Fruit fly (Drosophila melanogaster) whole organism, embryonic: ENCODE data around the gene Acp76A.
A peak's percentile ranks its signal among the peaks of the same experiment; 100 is the strongest.

Experiments
- Abd-B ChIP-seq: fragments of 200-800 bp; sonication (Bioruptor generic); optimal IDR thresholded peaks from 2 replicates; lab custom pipeline; 2018; ENCODE audit warnings: missing biosample characterization, mild to moderate bottlenecking, missing genetic modification characterization, moderate library complexity
- Atf-2 ChIP-seq: fragments of 200-800 bp; sonication (Bioruptor generic); optimal IDR thresholded peaks from 2 replicates; lab custom pipeline; 2016; ENCODE audit warnings: missing biosample characterization, missing genetic modification characterization
- BEAF-32 ChIP-seq: fragments of 200-800 bp; sonication (Bioruptor generic); optimal IDR thresholded peaks from 3 replicates; lab custom pipeline; 2017; ENCODE audit warnings: missing biosample characterization, missing genetic modification characterization, mild to moderate bottlenecking, moderate library complexity, missing genetic modification reagents
- CG10366 ChIP-seq: fragments of 200-800 bp; sonication (Bioruptor generic); IDR thresholded peaks from 2 replicates; pipeline ENCODE4 v1.3.6; 2022; ENCODE audit warnings: missing biosample characterization, missing genetic modification characterization
- CG11504 ChIP-seq: fragments of 200-800 bp; sonication (Bioruptor generic); optimal IDR thresholded peaks from 3 replicates; lab custom pipeline; 2019; ENCODE audit warnings: missing biosample characterization, mild to moderate bottlenecking, missing genetic modification characterization, moderate library complexity
- CG12769 ChIP-seq: fragments of 200-800 bp; sonication (Bioruptor generic); optimal IDR thresholded peaks from 2 replicates; lab custom pipeline; 2019; ENCODE audit warnings: missing biosample characterization, mild to moderate bottlenecking, missing genetic modification characterization, moderate library complexity
- CG13424 ChIP-seq: fragments of 200-800 bp; sonication (Bioruptor generic); optimal IDR thresholded peaks from 2 replicates; lab custom pipeline; 2019; ENCODE audit warnings: missing biosample characterization, mild to moderate bottlenecking, missing genetic modification characterization, moderate library complexity
- CG13894 ChIP-seq: fragments of 200-800 bp; sonication (Bioruptor generic); optimal IDR thresholded peaks from 3 replicates; lab custom pipeline; 2018; ENCODE audit warnings: missing biosample characterization, mild to moderate bottlenecking, missing genetic modification characterization, moderate library complexity
- CG2120 ChIP-seq: fragments of 200-800 bp; sonication (Bioruptor generic); optimal IDR thresholded peaks from 3 replicates; lab custom pipeline; 2016; ENCODE audit warnings: missing biosample characterization, missing genetic modification characterization
- CG2889 ChIP-seq: fragments of 200-800 bp; sonication (Bioruptor generic); IDR thresholded peaks from 3 replicates; pipeline ENCODE4 v1.3.6; 2022; ENCODE audit warnings: missing biosample characterization, missing genetic modification characterization
- CG3726 ChIP-seq: fragments of 200-800 bp; sonication (Bioruptor generic); IDR thresholded peaks from 3 replicates; pipeline ENCODE4, ENCODE4 v1.3.6; 2022; ENCODE audit warnings: missing biosample characterization, missing genetic modification characterization
- CG42726 ChIP-seq: fragments of 200-800 bp; sonication (Bioruptor generic); IDR thresholded peaks from 2 replicates; pipeline ENCODE4 v1.3.6; 2022; ENCODE audit warnings: missing biosample characterization, missing genetic modification characterization; ENCODE audit not compliant: partially characterized antibody
- CG4328 ChIP-seq: fragments of 200-800 bp; sonication (Bioruptor generic); optimal IDR thresholded peaks from 3 replicates; lab custom pipeline; 2017; ENCODE audit warnings: missing biosample characterization, missing genetic modification reagents, missing genetic modification characterization
- CG5953 ChIP-seq: fragments of 200-800 bp; sonication (Bioruptor generic); IDR thresholded peaks from 2 replicates; pipeline ENCODE4 v1.3.6; 2022; ENCODE audit warnings: missing biosample characterization, missing genetic modification characterization
- CG7745 ChIP-seq: fragments of 200-800 bp; sonication (Bioruptor generic); optimal IDR thresholded peaks from 2 replicates; lab custom pipeline; 2018; ENCODE audit warnings: missing biosample characterization, mild to moderate bottlenecking, missing genetic modification characterization, moderate library complexity
- CG8281 ChIP-seq: fragments of 200-800 bp; sonication (Bioruptor generic); optimal IDR thresholded peaks from 2 replicates; lab custom pipeline; 2018; ENCODE audit warnings: missing biosample characterization, mild to moderate bottlenecking, missing genetic modification characterization, moderate library complexity
- Dek ChIP-seq: fragments of 200-800 bp; sonication (Bioruptor generic); optimal IDR thresholded peaks from 3 replicates; lab custom pipeline; 2019; ENCODE audit warnings: missing biosample characterization, mild to moderate bottlenecking, missing genetic modification characterization, moderate library complexity
- Doc2 ChIP-seq: fragments of 200-800 bp; sonication (Bioruptor generic); IDR thresholded peaks from 2 replicates; pipeline ENCODE4 v1.3.6; 2022; ENCODE audit warnings: missing biosample characterization, missing genetic modification characterization
- Ets65A ChIP-seq: fragments of 200-800 bp; sonication (Bioruptor generic); peaks from one replicate; lab custom pipeline; 2016; ENCODE audit warnings: missing biosample characterization, missing genetic modification characterization
- GATAe ChIP-seq: fragments of 200-800 bp; sonication (Bioruptor generic); conservative IDR thresholded peaks from 2 replicates; pipeline ENCODE4 v1.3.6; 2022; ENCODE audit warnings: missing biosample characterization, missing genetic modification characterization
- Mad ChIP-seq: fragments of 200-800 bp; sonication (Bioruptor generic); optimal IDR thresholded peaks from 2 replicates; lab custom pipeline; 2016; ENCODE audit warnings: missing biosample characterization, missing genetic modification characterization
- Med ChIP-seq: fragments of 200-800 bp; sonication (Bioruptor generic); peaks from one replicate; lab custom pipeline; 2016; ENCODE audit warnings: missing biosample characterization, missing genetic modification characterization, mild to moderate bottlenecking, inconsistent platforms, moderate library complexity
- Nf-YA ChIP-seq: fragments of 200-800 bp; sonication (Bioruptor generic); IDR thresholded peaks from 2 replicates; pipeline ENCODE4 v1.3.6; 2022; ENCODE audit warnings: missing biosample characterization, missing genetic modification characterization
- Opbp ChIP-seq: fragments of 200-800 bp; sonication (Bioruptor generic); IDR thresholded peaks from 3 replicates; pipeline ENCODE4 v1.3.6; 2022; ENCODE audit warnings: missing biosample characterization, missing genetic modification characterization; ENCODE audit not compliant: partially characterized antibody
- Ravus ChIP-seq: fragments of 200-800 bp; sonication (Bioruptor generic); IDR thresholded peaks from 2 replicates; pipeline ENCODE4 v1.3.6; 2022; ENCODE audit warnings: missing biosample characterization, missing genetic modification characterization
- Sox102F ChIP-seq: fragments of 200-800 bp; sonication (Bioruptor generic); optimal IDR thresholded peaks from 2 replicates; lab custom pipeline; 2018; ENCODE audit warnings: missing biosample characterization, mild to moderate bottlenecking, missing genetic modification characterization, moderate library complexity
- abd-A ChIP-seq: fragments of 200-800 bp; sonication (Bioruptor generic); optimal IDR thresholded peaks from 3 replicates; lab custom pipeline; 2019; ENCODE audit warnings: missing biosample characterization, mild to moderate bottlenecking, missing genetic modification characterization, moderate library complexity
- aop ChIP-seq: fragments of 200-800 bp; sonication (Bioruptor generic); IDR thresholded peaks from 2 replicates; pipeline ENCODE4 v1.3.6; 2022; ENCODE audit warnings: missing biosample characterization, missing genetic modification characterization
- ap ChIP-seq: fragments of 200-800 bp; sonication (Bioruptor generic); IDR thresholded peaks from 2 replicates; pipeline ENCODE4 v1.3.6; 2022; ENCODE audit warnings: missing biosample characterization, missing genetic modification characterization
- bbx ChIP-seq: fragments of 200-800 bp; sonication (Bioruptor generic); IDR thresholded peaks from 2 replicates; pipeline ENCODE4 v1.3.6; 2022; ENCODE audit warnings: missing biosample characterization, missing genetic modification characterization; ENCODE audit not compliant: partially characterized antibody
- cad ChIP-seq: fragments of >200 bp; optimal IDR thresholded peaks from 2 replicates; lab custom pipeline; 2017; ENCODE audit warnings: missing biosample characterization, missing genetic modification characterization
- cas ChIP-seq: fragments of 200-800 bp; sonication (Bioruptor generic); IDR thresholded peaks from 2 replicates; pipeline ENCODE4 v1.3.6; 2022; ENCODE audit warnings: missing biosample characterization, missing genetic modification characterization
- chinmo ChIP-seq: fragments of 200-800 bp; sonication (Bioruptor generic); IDR thresholded peaks from 4 replicates; pipeline ENCODE4 v1.3.6; 2022; ENCODE audit warnings: missing biosample characterization, missing genetic modification characterization; ENCODE audit not compliant: partially characterized antibody
- crol ChIP-seq: fragments of 200-800 bp; sonication (Bioruptor generic); IDR thresholded peaks from 2 replicates; pipeline ENCODE4 v1.3.6; 2022; ENCODE audit warnings: missing biosample characterization, missing genetic modification characterization
- dati ChIP-seq: fragments of 200-800 bp; sonication (Bioruptor generic); IDR thresholded peaks from 2 replicates; pipeline ENCODE4 v1.3.6; 2022; ENCODE audit warnings: missing biosample characterization, missing genetic modification characterization
- dmrt99B ChIP-seq: fragments of 200-800 bp; sonication (Bioruptor generic); optimal IDR thresholded peaks from 2 replicates; lab custom pipeline; 2018; ENCODE audit warnings: missing biosample characterization, mild to moderate bottlenecking, missing genetic modification characterization, moderate library complexity
- eve ChIP-seq, 2 experiments: fragments of >200 bp; optimal IDR thresholded peaks; 2 replicates each; lab custom pipeline; 2017; ENCODE audit warnings: missing biosample characterization in 2 of 2, missing genetic modification characterization in 2 of 2
- fru ChIP-seq: fragments of >200 bp; optimal IDR thresholded peaks from 2 replicates; lab custom pipeline; 2017
- fu2 ChIP-seq: fragments of 200-800 bp; sonication (Bioruptor generic); optimal IDR thresholded peaks from 2 replicates; lab custom pipeline; 2016; ENCODE audit warnings: missing biosample characterization, missing genetic modification characterization
- gfzf ChIP-seq: fragments of 200-800 bp; sonication (Bioruptor generic); optimal IDR thresholded peaks from 2 replicates; lab custom pipeline; 2016; ENCODE audit warnings: missing biosample characterization, mild to moderate bottlenecking, missing genetic modification characterization, moderate library complexity
- grn ChIP-seq: fragments of 200-800 bp; sonication (Bioruptor generic); optimal IDR thresholded peaks from 3 replicates; lab custom pipeline; 2017; ENCODE audit warnings: missing biosample characterization, missing genetic modification characterization
- inv ChIP-seq: fragments of 200-800 bp; sonication (Bioruptor generic); IDR thresholded peaks from 2 replicates; pipeline ENCODE4 v1.3.6; 2022; ENCODE audit warnings: missing biosample characterization, missing genetic modification characterization; ENCODE audit not compliant: partially characterized antibody
- kni ChIP-seq: fragments of 200-800 bp; sonication (Bioruptor generic); optimal IDR thresholded peaks from 3 replicates; lab custom pipeline; 2017; ENCODE audit warnings: mild to moderate bottlenecking, missing biosample characterization, missing genetic modification reagents, missing genetic modification characterization
- oc ChIP-seq: fragments of 200-800 bp; sonication (Bioruptor generic); optimal IDR thresholded peaks from 2 replicates; lab custom pipeline; 2018; ENCODE audit warnings: missing biosample characterization, mild to moderate bottlenecking, missing genetic modification characterization, moderate library complexity
- ranshi ChIP-seq: fragments of 200-800 bp; sonication (Bioruptor generic); IDR thresholded peaks from 2 replicates; pipeline ENCODE4 v1.3.6; 2022; ENCODE audit warnings: missing biosample characterization, missing genetic modification characterization
- schlank ChIP-seq: fragments of 200-800 bp; sonication (Bioruptor generic); optimal IDR thresholded peaks from 2 replicates; lab custom pipeline; 2018; ENCODE audit warnings: missing biosample characterization, mild to moderate bottlenecking, missing genetic modification characterization
- sd ChIP-seq: fragments of 200-800 bp; sonication (Bioruptor generic); optimal IDR thresholded peaks from 3 replicates; lab custom pipeline; 2018; ENCODE audit warnings: missing biosample characterization, mild to moderate bottlenecking, missing genetic modification characterization, moderate library complexity
- sr ChIP-seq: fragments of 200-800 bp; sonication (Bioruptor generic); IDR thresholded peaks from 3 replicates; pipeline ENCODE4 v1.3.6; 2022; ENCODE audit warnings: missing biosample characterization, missing genetic modification characterization
- vnd ChIP-seq: fragments of 200-800 bp; sonication (Bioruptor generic); IDR thresholded peaks from 3 replicates; pipeline ENCODE4 v1.3.6; 2022; ENCODE audit warnings: missing biosample characterization, missing genetic modification characterization; ENCODE audit not compliant: partially characterized antibody
- zen2 ChIP-seq: fragments of 200-800 bp; sonication (Bioruptor generic); IDR thresholded peaks from 3 replicates; pipeline ENCODE4 v1.3.6; 2022; ENCODE audit warnings: missing biosample characterization, missing genetic modification characterization; ENCODE audit not compliant: partially characterized antibody

The Acp76A gene

DNA sequence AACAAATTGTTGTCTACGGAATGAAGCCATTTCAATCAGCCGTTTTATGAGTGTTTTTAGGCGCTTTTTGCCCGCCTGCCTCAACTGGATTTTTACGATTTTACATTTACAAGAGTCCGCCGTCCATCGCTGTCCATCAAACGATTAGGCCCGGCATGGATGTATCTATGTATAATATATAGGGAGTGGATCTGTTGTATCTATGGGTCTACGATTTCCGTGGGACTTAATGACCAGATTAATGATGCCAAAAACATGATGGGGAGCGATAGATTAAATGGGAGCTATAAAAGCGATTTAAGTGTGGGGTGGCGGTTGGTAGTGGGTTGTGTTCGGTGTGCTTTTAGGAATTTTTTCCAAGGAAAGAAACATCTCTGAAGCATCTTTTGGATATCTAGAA, 3.1 kb downstream of the Acp76A start:
- peak; percentile 63 for TF ChIP-seq abd-A (tag; lab: Kevin White, UChicago)
- TF ChIP-seq sr (GFP tag; lab: Robert Waterston, UW), result 0 out of 3 replicates have a peak, but pooled peaks have one; percentile 22
- no peak for TF ChIP-seq cad (GFP tag; lab: Kevin White, UChicago)
- peak; percentile 12 for TF ChIP-seq Abd-B (GFP tag; lab: Kevin White, UChicago)
- TF ChIP-seq CG42726 (GFP tag; lab: Robert Waterston, UW), result no peak
- TF ChIP-seq CG12769 (tag; lab: Kevin White, UChicago), result peak; percentile 52
- peak; percentile 42 for TF ChIP-seq sd
- TF ChIP-seq eve (GFP tag; optimal IDR thresholded peaks at IDR 0.05; lab: Kevin White, UChicago), result peak in 1 of 2 experiments; percentile 65
- peak; percentile 68 for TF ChIP-seq oc (tag; lab: Kevin White, UChicago)
- TF ChIP-seq gfzf (GFP tag; lab: Kevin White, UChicago), result no peak
- TF ChIP-seq CG13894, result peak; percentile 100
- TF ChIP-seq grn (GFP tag; lab: Kevin White, UChicago), result peak; percentile 56
- no peak for TF ChIP-seq CG2120 (GFP tag; lab: Kevin White, UChicago)

DNA sequence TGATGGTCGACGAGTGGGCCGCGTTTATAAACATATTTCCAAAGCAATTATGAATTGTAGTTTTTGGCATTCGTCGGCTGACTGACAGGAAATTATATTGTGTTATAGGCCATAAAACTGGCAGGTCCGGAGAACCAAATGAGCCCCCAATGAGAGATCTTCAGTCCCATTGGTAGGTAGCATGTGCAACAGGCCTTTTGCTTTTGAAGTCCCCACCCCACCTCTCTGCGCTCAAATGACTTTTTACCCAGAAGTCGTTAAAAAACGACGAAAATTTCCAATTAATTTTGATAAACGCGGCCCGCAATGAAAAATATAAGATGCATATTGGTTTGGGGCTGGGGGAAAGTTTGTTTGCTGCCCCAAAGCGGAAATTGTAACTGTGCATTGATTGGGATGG, 3.6 kb downstream of the Acp76A start:
- TF ChIP-seq schlank (tag; lab: Kevin White, UChicago), result no peak
- TF ChIP-seq cas (GFP tag; lab: Robert Waterston, UW), result no peak
- no peak for TF ChIP-seq CG10366 (GFP tag; lab: Robert Waterston, UW)
- TF ChIP-seq CG4328 (GFP tag; lab: Kevin White, UChicago), result peak; percentile 21
- no peak for TF ChIP-seq vnd (GFP tag; lab: Robert Waterston, UW)
- no peak for TF ChIP-seq Ravus (GFP tag; lab: Robert Waterston, UW)
- no peak for TF ChIP-seq Dek (tag; lab: Kevin White, UChicago)
- TF ChIP-seq CG11504 (tag; lab: Kevin White, UChicago), result no peak
- no peak for TF ChIP-seq fru (lab: Kevin White, UChicago)
- no peak for TF ChIP-seq aop (GFP tag; lab: Robert Waterston, UW)
- no peak for TF ChIP-seq CG13424
- no peak for TF ChIP-seq ranshi (GFP tag; lab: Robert Waterston, UW)
- peak; percentile 7 for TF ChIP-seq Med (GFP tag; lab: Kevin White, UChicago)
- no peak for TF ChIP-seq dmrt99B (tag; lab: Kevin White, UChicago)
- no peak for TF ChIP-seq CG7745 (tag; lab: Kevin White, UChicago)
- no peak for TF ChIP-seq CG3726 (GFP tag; lab: Robert Waterston, UW)
- TF ChIP-seq Opbp, result no peak
- TF ChIP-seq bbx (GFP tag; lab: Robert Waterston, UW), result no peak
- 0 out of 4 replicates have a peak, but pooled peaks have one; percentile 37 for TF ChIP-seq chinmo
- TF ChIP-seq Sox102F (GFP tag; lab: Kevin White, UChicago), result no peak
- TF ChIP-seq BEAF-32 (GFP tag; lab: Kevin White, UChicago), result no peak
- TF ChIP-seq zen2 (GFP tag; lab: Robert Waterston, UW), result no peak
- no peak for TF ChIP-seq dati (GFP tag; lab: Robert Waterston, UW)
- TF ChIP-seq ap (GFP tag; lab: Robert Waterston, UW), result no peak
- TF ChIP-seq fu2 (GFP tag; lab: Kevin White, UChicago), result no peak
- TF ChIP-seq Doc2, result no peak
- no peak for TF ChIP-seq GATAe (GFP tag; lab: Robert Waterston, UW)
- no peak for TF ChIP-seq Atf-2 (GFP tag; lab: Kevin White, UChicago)
- TF ChIP-seq Ets65A (GFP tag; lab: Kevin White, UChicago), result peak; percentile 65
- no peak for TF ChIP-seq CG5953 (GFP tag; lab: Robert Waterston, UW)
- no peak for TF ChIP-seq CG8281 (tag; lab: Kevin White, UChicago)
- TF ChIP-seq inv (GFP tag; lab: Robert Waterston, UW), result no peak
- peak; percentile 34; the same call in 1 of the 2 replicates for TF ChIP-seq crol (GFP tag; lab: Robert Waterston, UW)
- TF ChIP-seq Mad, result no peak
- no peak for TF ChIP-seq Nf-YA (GFP tag; lab: Robert Waterston, UW)
- no peak for TF ChIP-seq CG2889 (GFP tag; lab: Robert Waterston, UW)
- TF ChIP-seq kni (GFP tag; lab: Kevin White, UChicago), result peak; percentile 71
